Fruit fly (Drosophila melanogaster) S2 (cell line): ENCODE measurements around the gene Ndf.

ENCODE experiments used
- CG8478 ChIP-seq: fragments of >200 bp; optimal IDR thresholded peaks from 2 replicates; lab custom pipeline; 2018
- CTCF ChIP-seq, 2 experiments: fragments of >200 bp; optimal IDR thresholded peaks; 2 replicates each; lab custom pipeline; 2018

DNA sequence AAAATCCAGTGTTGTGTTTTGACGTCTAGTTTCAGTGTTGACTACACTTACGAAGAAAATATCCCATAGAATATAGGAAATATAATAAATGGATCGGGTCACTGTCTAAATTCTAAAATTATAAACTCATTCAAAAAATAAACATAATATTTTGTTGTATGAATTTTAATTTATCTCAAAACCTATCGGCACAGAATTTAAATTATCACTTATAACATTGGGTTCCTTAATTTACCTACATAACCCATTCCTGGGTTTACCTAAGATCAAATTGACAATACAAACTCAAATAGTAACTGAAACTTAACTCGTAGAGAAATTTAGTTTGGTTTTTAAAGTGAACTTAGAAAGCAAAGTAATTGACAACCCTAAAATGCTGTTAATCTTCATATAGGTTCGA lies 7.1 kb upstream of the Ndf start:
- no peak for TF ChIP-seq CTCF (optimal IDR thresholded peaks at IDR 0.05; lab: Kevin White, UChicago)
- TF ChIP-seq CG8478 (lab: Kevin White, UChicago): no peak
